Fruit fly (Drosophila melanogaster) whole organism, adult: ENCODE data around the gene CG13972.

ENCODE experiments used
- CG11617 ChIP-seq: fragments of 200-800 bp; sonication (Bioruptor generic); optimal IDR thresholded peaks from 2 replicates; lab custom pipeline; 2017; ENCODE audit warnings: mild to moderate bottlenecking, missing biosample characterization, missing genetic modification reagents, missing genetic modification characterization
- CG12768 ChIP-seq: fragments of 200-800 bp; sonication (Bioruptor generic); optimal IDR thresholded peaks from 2 replicates; lab custom pipeline; 2017; ENCODE audit warnings: missing biosample characterization, missing genetic modification characterization, mild to moderate bottlenecking, moderate library complexity, missing genetic modification reagents
- CG33017 ChIP-seq: fragments of 200-800 bp; sonication (Bioruptor generic); optimal IDR thresholded peaks from 2 replicates; lab custom pipeline; 2018; ENCODE audit warnings: missing biosample characterization, mild to moderate bottlenecking, missing genetic modification characterization, moderate library complexity
- CG5204 ChIP-seq: fragments of 200-800 bp; sonication (Bioruptor generic); optimal IDR thresholded peaks from 2 replicates; lab custom pipeline; 2016; ENCODE audit warnings: missing biosample characterization, missing genetic modification characterization
- CG7101 ChIP-seq: fragments of 200-800 bp; sonication (Bioruptor generic); optimal IDR thresholded peaks from 2 replicates; lab custom pipeline; 2018; ENCODE audit warnings: missing biosample characterization, mild to moderate bottlenecking, missing genetic modification characterization, moderate library complexity
- Clk ChIP-seq: fragments of 200-800 bp; sonication (Bioruptor generic); optimal IDR thresholded peaks from 2 replicates; lab custom pipeline; 2017; ENCODE audit warnings: missing biosample characterization, missing genetic modification characterization
- bab1 ChIP-seq: fragments of 200-800 bp; sonication (Bioruptor generic); optimal IDR thresholded peaks from 3 replicates; lab custom pipeline; 2019; ENCODE audit warnings: missing biosample characterization, mild to moderate bottlenecking, missing genetic modification characterization, moderate library complexity
- cic ChIP-seq: fragments of 200-800 bp; sonication (Bioruptor generic); optimal IDR thresholded peaks from 2 replicates; lab custom pipeline; 2017; ENCODE audit warnings: missing biosample characterization, mild to moderate bottlenecking, missing genetic modification characterization, moderate library complexity
- kay ChIP-seq: fragments of 200-800 bp; sonication (Bioruptor generic); peaks from one replicate; lab custom pipeline; 2016; ENCODE audit warnings: missing biosample characterization, missing genetic modification characterization, borderline replicate concordance
- ovo ChIP-seq: fragments of 200-800 bp; sonication (Bioruptor generic); optimal IDR thresholded peaks from 2 replicates; lab custom pipeline; 2016; ENCODE audit warnings: missing biosample characterization, missing genetic modification characterization
- tj ChIP-seq: fragments of 200-800 bp; sonication (Bioruptor generic); optimal IDR thresholded peaks from 3 replicates; lab custom pipeline; 2017; ENCODE audit warnings: missing biosample characterization, mild to moderate bottlenecking, missing genetic modification characterization, moderate library complexity

dm6 chr3R:27501938-27502337 lies 15.1 kb downstream of the CG13972 start, which contains the start of gene CG43139:
- no peak for TF ChIP-seq cic (GFP tag; lab: Kevin White, UChicago)
- TF ChIP-seq CG5204 (GFP tag; lab: Kevin White, UChicago) = no peak
- TF ChIP-seq CG11617 (GFP tag; lab: Kevin White, UChicago) = no peak
- no peak for TF ChIP-seq kay
- no peak for TF ChIP-seq Clk
- no peak for TF ChIP-seq CG12768
- TF ChIP-seq CG7101 = no peak
- no peak for TF ChIP-seq CG33017 (tag; lab: Kevin White, UChicago)
- TF ChIP-seq tj = no peak
- no peak for TF ChIP-seq bab1
- no peak for TF ChIP-seq ovo
